Fruit fly (Drosophila melanogaster) whole organism, adult: ENCODE data around the gene CG15543.

ENCODE experiments used
- CG11617 ChIP-seq: fragments of 200-800 bp; sonication (Bioruptor generic); optimal IDR thresholded peaks from 2 replicates; lab custom pipeline; 2017; ENCODE audit warnings: mild to moderate bottlenecking, missing biosample characterization, missing genetic modification reagents, missing genetic modification characterization
- CG12768 ChIP-seq: fragments of 200-800 bp; sonication (Bioruptor generic); optimal IDR thresholded peaks from 2 replicates; lab custom pipeline; 2017; ENCODE audit warnings: missing biosample characterization, missing genetic modification characterization, mild to moderate bottlenecking, moderate library complexity, missing genetic modification reagents
- CG14711 ChIP-seq: fragments of 200-800 bp; sonication (Bioruptor generic); optimal IDR thresholded peaks from 2 replicates; lab custom pipeline; 2018; ENCODE audit warnings: missing biosample characterization, mild to moderate bottlenecking, missing genetic modification characterization, moderate library complexity
- CG1620 ChIP-seq: fragments of 200-800 bp; sonication (Bioruptor generic); optimal IDR thresholded peaks from 2 replicates; lab custom pipeline; 2016; ENCODE audit warnings: missing biosample characterization, missing genetic modification characterization
- CG33017 ChIP-seq: fragments of 200-800 bp; sonication (Bioruptor generic); optimal IDR thresholded peaks from 2 replicates; lab custom pipeline; 2018; ENCODE audit warnings: missing biosample characterization, mild to moderate bottlenecking, missing genetic modification characterization, moderate library complexity
- CG5204 ChIP-seq: fragments of 200-800 bp; sonication (Bioruptor generic); optimal IDR thresholded peaks from 2 replicates; lab custom pipeline; 2016; ENCODE audit warnings: missing biosample characterization, missing genetic modification characterization
- CG7045 ChIP-seq: fragments of 200-800 bp; sonication (Bioruptor generic); optimal IDR thresholded peaks from 2 replicates; lab custom pipeline; 2017; ENCODE audit warnings: missing biosample characterization, mild to moderate bottlenecking, missing genetic modification characterization
- CG7101 ChIP-seq: fragments of 200-800 bp; sonication (Bioruptor generic); optimal IDR thresholded peaks from 2 replicates; lab custom pipeline; 2018; ENCODE audit warnings: missing biosample characterization, mild to moderate bottlenecking, missing genetic modification characterization, moderate library complexity
- Clk ChIP-seq: fragments of 200-800 bp; sonication (Bioruptor generic); optimal IDR thresholded peaks from 2 replicates; lab custom pipeline; 2017; ENCODE audit warnings: missing biosample characterization, missing genetic modification characterization
- Crg-1 ChIP-seq: fragments of 200-800 bp; sonication (Bioruptor generic); optimal IDR thresholded peaks from 2 replicates; lab custom pipeline; 2016; ENCODE audit warnings: missing biosample characterization, missing genetic modification characterization
- Hr96 ChIP-seq: fragments of 200-800 bp; sonication (Bioruptor generic); optimal IDR thresholded peaks from 2 replicates; lab custom pipeline; 2016; ENCODE audit warnings: missing biosample characterization, missing genetic modification characterization
- Mnt ChIP-seq: fragments of 200-800 bp; sonication (Bioruptor generic); optimal IDR thresholded peaks from 2 replicates; lab custom pipeline; 2016; ENCODE audit warnings: missing biosample characterization, mild to moderate bottlenecking, missing genetic modification characterization
- bab1 ChIP-seq: fragments of 200-800 bp; sonication (Bioruptor generic); optimal IDR thresholded peaks from 3 replicates; lab custom pipeline; 2019; ENCODE audit warnings: missing biosample characterization, mild to moderate bottlenecking, missing genetic modification characterization, moderate library complexity
- cic ChIP-seq: fragments of 200-800 bp; sonication (Bioruptor generic); optimal IDR thresholded peaks from 2 replicates; lab custom pipeline; 2017; ENCODE audit warnings: missing biosample characterization, mild to moderate bottlenecking, missing genetic modification characterization, moderate library complexity
- cnc ChIP-seq, 2 experiments: fragments of >200 bp; optimal IDR thresholded peaks; 2 replicates each; lab custom pipeline; 2017
- kay ChIP-seq: fragments of 200-800 bp; sonication (Bioruptor generic); peaks from one replicate; lab custom pipeline; 2016; ENCODE audit warnings: missing biosample characterization, missing genetic modification characterization, borderline replicate concordance
- ovo ChIP-seq: fragments of 200-800 bp; sonication (Bioruptor generic); optimal IDR thresholded peaks from 2 replicates; lab custom pipeline; 2016; ENCODE audit warnings: missing biosample characterization, missing genetic modification characterization
- pad ChIP-seq: fragments of 200-800 bp; sonication (Bioruptor generic); optimal IDR thresholded peaks from 3 replicates; lab custom pipeline; 2017; ENCODE audit warnings: missing biosample characterization, missing genetic modification characterization, mild to moderate bottlenecking, moderate library complexity, missing genetic modification reagents
- tj ChIP-seq: fragments of 200-800 bp; sonication (Bioruptor generic); optimal IDR thresholded peaks from 3 replicates; lab custom pipeline; 2017; ENCODE audit warnings: missing biosample characterization, mild to moderate bottlenecking, missing genetic modification characterization, moderate library complexity
- toe ChIP-seq: fragments of 200-800 bp; sonication (Bioruptor generic); optimal IDR thresholded peaks from 2 replicates; lab custom pipeline; 2016; ENCODE audit warnings: missing biosample characterization, missing genetic modification characterization

Gene CG15543

DNA sequence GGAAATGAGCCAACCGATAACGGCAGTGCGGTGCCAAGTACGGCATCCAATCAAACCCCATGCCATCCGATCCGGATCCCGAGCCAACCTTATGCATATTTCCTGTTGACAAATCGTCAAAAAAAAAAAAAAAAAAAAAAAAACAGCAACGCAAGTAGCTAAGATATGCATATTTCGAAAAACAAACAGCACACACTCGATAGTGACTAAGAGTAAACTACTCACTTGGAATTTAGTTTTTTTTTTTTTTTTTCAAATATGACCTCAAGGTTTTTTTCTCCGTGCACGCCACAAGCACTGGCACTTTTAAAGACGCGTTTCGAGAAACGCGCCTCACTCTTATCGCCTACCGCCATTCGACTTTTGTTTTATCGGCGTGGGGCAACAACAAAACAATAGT, 32.6 kb downstream of the CG15543 start:
- TF ChIP-seq cnc (optimal IDR thresholded peaks at IDR 0.05; lab: Kevin White, UChicago) (no peak), Mnt (GFP tag; lab: Kevin White, UChicago) (no peak), kay (GFP tag; lab: Kevin White, UChicago) (no peak), tj (GFP tag; lab: Kevin White, UChicago) (no peak), CG7045 (GFP tag; lab: Kevin White, UChicago) (no peak), ovo (GFP tag; lab: Kevin White, UChicago) (no peak), CG7101 (tag; lab: Kevin White, UChicago) (no peak), CG11617 (no peak), Hr96 (GFP tag; lab: Kevin White, UChicago) (no peak), pad (no peak)

DNA sequence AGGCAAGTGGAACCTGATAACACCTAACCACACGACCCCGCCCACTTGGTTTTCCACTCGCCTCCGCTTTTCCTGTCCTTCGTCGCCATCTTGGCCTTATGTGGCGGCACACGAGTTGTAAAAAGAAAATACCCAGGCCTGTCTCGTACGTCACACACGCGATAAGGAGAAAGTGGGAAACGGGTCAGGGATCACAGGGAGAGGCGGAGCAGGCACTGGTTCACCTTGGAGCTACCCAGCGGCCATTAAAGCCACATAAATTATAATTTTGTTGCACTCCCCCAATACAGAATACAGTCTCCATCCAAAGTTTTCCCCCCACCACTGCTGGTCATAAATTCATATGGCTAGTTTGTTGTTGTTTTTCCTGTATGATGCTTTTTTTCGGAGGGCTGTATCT, 33.3 kb downstream of the CG15543 start:
- TF ChIP-seq pad = no peak
- no peak for TF ChIP-seq Mnt (GFP tag; lab: Kevin White, UChicago)
- TF ChIP-seq cic (GFP tag; lab: Kevin White, UChicago) = no peak
- no peak for TF ChIP-seq CG7101 (tag; lab: Kevin White, UChicago)
- TF ChIP-seq tj (GFP tag; lab: Kevin White, UChicago) = no peak
- TF ChIP-seq CG7045 (GFP tag; lab: Kevin White, UChicago) = no peak
- no peak for TF ChIP-seq CG1620 (GFP tag; lab: Kevin White, UChicago)
- TF ChIP-seq CG12768 (GFP tag; lab: Kevin White, UChicago) = no peak
- TF ChIP-seq bab1 (GFP tag; lab: Kevin White, UChicago) = no peak
- no peak for TF ChIP-seq CG33017 (tag; lab: Kevin White, UChicago)
- no peak for TF ChIP-seq Hr96 (GFP tag; lab: Kevin White, UChicago)

DNA sequence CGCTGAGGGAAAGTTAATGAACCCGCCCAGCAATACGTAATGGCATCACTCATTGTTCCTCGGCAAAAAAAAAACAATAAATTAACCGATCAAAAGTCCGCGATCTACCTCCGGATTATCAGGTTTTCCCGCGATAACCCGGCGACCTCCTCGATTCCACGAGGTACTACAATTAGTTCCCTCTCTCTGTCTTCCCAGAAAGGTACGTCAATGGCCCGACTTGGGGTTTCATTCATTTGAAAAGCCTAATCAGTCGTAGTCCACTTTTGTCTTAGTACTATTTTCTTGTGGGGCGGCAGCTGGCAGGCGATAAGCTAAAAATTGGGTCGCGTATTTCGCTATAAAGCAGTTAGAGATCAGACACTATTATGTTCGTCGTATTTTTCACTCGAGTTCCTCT, 36.6 kb downstream of the CG15543 start:
- TF ChIP-seq kay (GFP tag; lab: Kevin White, UChicago) (no peak), cic (GFP tag; lab: Kevin White, UChicago) (peak; percentile 89)

DNA sequence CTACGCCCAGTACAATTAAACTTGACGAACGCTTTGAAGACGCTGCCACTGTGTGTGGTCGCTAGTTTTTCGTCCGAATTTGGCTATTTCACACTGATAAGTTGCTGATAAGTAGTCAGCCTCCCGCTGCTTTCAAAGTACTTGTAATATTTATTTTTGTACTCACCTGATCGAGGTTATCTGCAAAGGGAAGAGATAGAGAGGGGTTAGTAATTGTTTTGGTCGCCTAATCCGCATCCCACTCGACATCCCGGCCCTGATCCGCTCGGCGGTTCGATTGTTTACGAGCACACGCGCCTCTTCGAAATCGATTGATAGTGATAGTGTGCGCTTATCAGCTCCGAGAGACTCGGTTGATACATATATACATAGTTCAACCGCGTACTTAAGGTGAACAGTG, 37.8 kb downstream of the CG15543 start:
- TF ChIP-seq cic (GFP tag; lab: Kevin White, UChicago) (peak; percentile 27), kay (GFP tag; lab: Kevin White, UChicago) (peak; percentile 49), CG12768 (GFP tag; lab: Kevin White, UChicago) (no peak), Clk (no peak), CG5204 (GFP tag; lab: Kevin White, UChicago) (no peak), ovo (GFP tag; lab: Kevin White, UChicago) (no peak)

DNA sequence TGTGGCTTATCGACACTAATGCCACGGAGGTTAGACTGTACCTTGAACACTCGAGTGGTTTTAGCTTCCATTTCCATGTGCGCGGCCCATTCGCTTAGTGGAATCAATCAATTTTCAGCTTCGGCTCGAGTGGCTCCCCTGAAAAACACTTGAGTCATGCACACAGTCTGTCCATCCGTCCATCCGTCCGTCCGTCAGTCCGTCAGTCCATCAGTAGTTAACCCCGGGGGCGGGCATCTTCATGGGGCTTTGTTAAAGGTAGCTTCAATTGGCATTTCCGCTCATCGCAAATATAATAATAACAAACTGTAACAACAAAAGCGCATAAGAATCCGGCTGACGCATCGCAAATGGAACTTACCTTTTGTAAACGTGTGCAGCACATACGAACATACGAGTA, 38.4 kb downstream of the CG15543 start:
- TF ChIP-seq CG5204 (GFP tag; lab: Kevin White, UChicago) (no peak), cic (GFP tag; lab: Kevin White, UChicago) (no peak), CG12768 (GFP tag; lab: Kevin White, UChicago) (no peak)

DNA sequence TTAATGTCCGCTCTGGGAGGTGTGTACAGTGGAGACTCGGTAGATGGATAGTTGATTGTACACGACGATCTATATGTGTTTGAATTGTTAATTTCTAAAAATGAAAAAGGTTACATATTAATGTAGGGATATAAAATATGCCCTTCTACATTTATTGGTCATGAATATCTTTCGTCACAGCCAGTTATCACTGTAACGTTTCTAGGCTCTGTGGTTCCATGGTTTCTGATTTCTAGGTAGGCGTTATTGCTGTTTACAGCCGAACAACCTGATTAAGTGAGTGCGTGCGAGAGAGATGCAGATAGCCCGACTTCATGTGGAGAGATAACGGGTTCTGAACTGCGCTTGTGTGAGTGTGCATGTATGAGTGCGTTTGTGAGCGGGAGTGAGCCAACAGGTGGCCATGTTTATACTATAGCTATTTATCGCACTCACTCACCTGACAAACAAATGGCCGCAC, 39.0 kb downstream of the CG15543 start:
- TF ChIP-seq cnc (optimal IDR thresholded peaks at IDR 0.05; lab: Kevin White, UChicago) (no peak), tj (GFP tag; lab: Kevin White, UChicago) (peak; percentile 72), pad (peak; percentile 84), CG12768 (GFP tag; lab: Kevin White, UChicago) (peak; percentile 92), CG14711 (tag; lab: Kevin White, UChicago) (peak; percentile 87), CG7045 (GFP tag; lab: Kevin White, UChicago) (peak; percentile 91), toe (GFP tag; lab: Kevin White, UChicago) (peak; percentile 87), Clk (peak; percentile 85), kay (GFP tag; lab: Kevin White, UChicago) (peak; percentile 76), CG5204 (GFP tag; lab: Kevin White, UChicago) (peak; percentile 87), bab1 (GFP tag; lab: Kevin White, UChicago) (peak; percentile 79), Hr96 (GFP tag; lab: Kevin White, UChicago) (peak; percentile 90), Crg-1 (GFP tag; lab: Kevin White, UChicago) (peak; percentile 64), cic (GFP tag; lab: Kevin White, UChicago) (peak; percentile 89), CG33017 (tag; lab: Kevin White, UChicago) (peak; percentile 87), ovo (GFP tag; lab: Kevin White, UChicago) (peak; percentile 96), CG1620 (GFP tag; lab: Kevin White, UChicago) (peak; percentile 85), Mnt (GFP tag; lab: Kevin White, UChicago) (peak; percentile 76), CG11617 (peak; percentile 77), CG7101 (tag; lab: Kevin White, UChicago) (peak; percentile 92)

DNA sequence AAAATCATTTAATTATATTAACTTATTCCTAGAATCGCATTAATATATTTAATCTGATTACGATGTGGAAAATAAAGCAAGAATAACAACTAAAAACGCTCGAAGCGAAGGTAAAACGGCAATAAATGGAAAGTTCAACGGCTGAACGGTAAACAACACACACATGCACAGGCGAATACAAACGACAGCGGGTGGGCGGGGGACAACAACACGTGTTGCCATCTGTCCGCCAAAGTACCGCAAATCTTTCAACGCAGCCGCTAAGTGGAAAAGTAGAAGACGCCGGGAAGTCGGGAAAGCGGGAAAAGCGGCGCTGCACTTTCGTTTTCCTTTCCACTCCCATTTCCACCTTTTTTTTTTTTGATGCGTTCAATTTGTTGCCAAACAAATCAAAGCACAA, 39.9 kb downstream of the CG15543 start:
- no peak for TF ChIP-seq CG1620 (GFP tag; lab: Kevin White, UChicago)
- no peak for TF ChIP-seq Crg-1 (GFP tag; lab: Kevin White, UChicago)
- no peak for TF ChIP-seq CG14711 (tag; lab: Kevin White, UChicago)
- TF ChIP-seq CG7045 (GFP tag; lab: Kevin White, UChicago) = no peak
- peak; percentile 69 for TF ChIP-seq ovo (GFP tag; lab: Kevin White, UChicago)
- no peak for TF ChIP-seq tj (GFP tag; lab: Kevin White, UChicago)
- no peak for TF ChIP-seq Hr96 (GFP tag; lab: Kevin White, UChicago)
- no peak for TF ChIP-seq Mnt (GFP tag; lab: Kevin White, UChicago)
